Worm (Caenorhabditis elegans) whole organism, L4 larva: ENCODE results near the gene srb-11.

Experiments
- ceh-28 ChIP-seq: fragments of 150-350 bp; optimal IDR thresholded peaks from 2 replicates; lab custom pipeline; 2014; ENCODE audit warnings: missing biosample characterization, missing genetic modification reagents, missing genetic modification characterization
- unc-130 ChIP-seq: sonication (generic microtip); optimal IDR thresholded peaks from 2 replicates; lab custom pipeline; 2016; ENCODE audit warnings: missing genetic modification reagents, missing genetic modification characterization, missing compliant biosample characterization

DNA sequence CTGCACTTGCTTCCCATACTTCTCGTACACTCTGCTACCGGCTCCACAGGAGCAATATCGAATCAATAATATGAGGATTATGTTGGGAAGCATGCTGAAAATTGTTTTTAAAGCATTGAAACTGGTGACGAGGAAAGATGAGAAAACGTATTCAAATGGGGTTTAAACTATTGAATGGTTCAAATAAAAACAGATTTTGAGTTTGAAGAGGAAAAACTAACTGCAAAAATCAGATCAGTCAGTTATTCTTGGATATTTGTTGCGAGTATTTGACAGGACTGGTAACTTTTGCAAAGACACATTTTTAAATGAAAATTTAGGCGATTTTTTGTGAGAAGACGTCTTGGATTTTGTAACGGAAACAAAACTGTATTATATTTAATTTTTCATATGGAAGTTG is 22.0 kb upstream of the srb-11 start, which contains the start of gene acr-5:
- TF ChIP-seq ceh-28 (tag; lab: Kevin White, UChicago), result no peak
- no peak for TF ChIP-seq unc-130
